Fruit fly (Drosophila melanogaster) whole organism: ENCODE measurements around the gene CG32643.

Experiments
- CG8478 ChIP-seq: fragments of >200 bp; optimal IDR thresholded peaks from 2 replicates; lab custom pipeline; 2018; ENCODE audit warnings: inconsistent platforms
- EcR ChIP-seq, 2 experiments: fragments of >200 bp; optimal IDR thresholded peaks; 2 replicates each; lab custom pipeline; 2017; ENCODE audit warnings: missing biosample characterization in 2 of 2, missing genetic modification characterization in 2 of 2, missing genetic modification reagents in 2 of 2
- pan ChIP-seq: fragments of >200 bp; optimal IDR thresholded peaks from 2 replicates; lab custom pipeline; 2017
- psq ChIP-seq: fragments of >200 bp; optimal IDR thresholded peaks from 2 replicates; lab custom pipeline; 2017
- usp ChIP-seq: fragments of >200 bp; optimal IDR thresholded peaks from 2 replicates; lab custom pipeline; 2017; ENCODE audit warnings: missing biosample characterization, missing genetic modification characterization, mixed read lengths

DNA sequence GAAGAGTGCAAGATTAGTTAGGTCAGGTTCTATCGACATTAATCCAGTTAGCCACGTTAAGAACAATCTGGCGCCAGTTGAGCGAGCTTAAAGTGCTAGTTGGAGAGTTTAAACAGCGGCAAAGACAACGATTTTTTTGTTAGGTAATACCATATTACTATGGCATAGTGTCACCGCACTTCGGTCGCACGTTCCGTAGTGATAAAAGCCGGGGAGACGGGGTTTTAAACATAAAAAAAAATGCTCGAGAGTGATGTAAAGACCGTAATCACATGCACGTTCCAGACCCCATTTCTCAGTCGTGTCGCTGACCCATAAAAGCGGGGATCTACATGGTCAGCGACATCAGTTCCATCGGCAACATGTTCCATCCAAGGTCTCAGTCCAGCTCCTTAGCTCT is 25.4 kb upstream of the CG32643 start, which contains the start of gene CG32642:
- TF ChIP-seq psq (lab: Kevin White, UChicago) (no peak), EcR (GFP tag; optimal IDR thresholded peaks at IDR 0.05; lab: Kevin White, UChicago) (no peak), CG8478 (lab: Kevin White, UChicago) (no peak), usp (GFP tag; lab: Kevin White, UChicago) (no peak), pan (lab: Kevin White, UChicago) (no peak)
